Fruit fly (Drosophila melanogaster): ENCODE results near the gene sstn.

DNA sequence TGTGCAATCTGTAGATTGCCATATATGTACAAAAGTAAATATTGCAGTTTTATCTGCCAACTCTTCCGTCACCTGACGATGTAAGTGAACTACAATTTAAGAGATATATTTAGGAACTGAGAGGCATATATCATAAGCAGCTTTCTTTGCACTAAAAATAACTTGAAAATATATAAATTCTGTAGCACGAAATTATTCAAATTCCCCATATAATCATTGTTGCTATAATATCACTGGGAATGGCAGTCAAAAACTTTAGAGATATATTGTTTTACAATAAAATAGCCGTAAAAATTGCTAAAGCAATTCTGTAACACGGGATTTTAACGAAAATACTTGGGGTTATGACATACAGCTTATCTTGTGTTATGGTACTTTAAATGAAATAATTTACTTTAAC, 43.2 kb downstream of the sstn start, which contains the start of gene CG43679:
- TF ChIP-seq Ets98B (GFP tag; IDR thresholded peaks at IDR 0.05): no peak
- TF ChIP-seq CG4496 (GFP tag; IDR thresholded peaks at IDR 0.05): no peak
- no peak for TF ChIP-seq CG17806 (tag; optimal IDR thresholded peaks at IDR 0.05)
- no peak for TF ChIP-seq CG9948 (tag; optimal IDR thresholded peaks at IDR 0.05)
- no peak for TF ChIP-seq CG8159 (tag; optimal IDR thresholded peaks at IDR 0.05)
- no peak for TF ChIP-seq Snoo (tag; optimal IDR thresholded peaks at IDR 0.05)
- no peak for TF ChIP-seq EcR (GFP tag; optimal IDR thresholded peaks at IDR 0.05)
- no peak for TF ChIP-seq CG14655 (GFP tag; optimal IDR thresholded peaks at IDR 0.05)
- no peak for TF ChIP-seq rn (GFP tag; IDR thresholded peaks at IDR 0.05)
- no peak for TF ChIP-seq CG10348 (GFP tag; IDR thresholded peaks at IDR 0.05)
- no peak for TF ChIP-seq Pif1A (GFP tag; optimal IDR thresholded peaks at IDR 0.05)
- no peak for TF ChIP-seq fd96Ca (GFP tag; IDR thresholded peaks at IDR 0.05)
